Fruit fly (Drosophila melanogaster): ENCODE measurements around the gene slgA.

slgA gene

dm6 chrX:21373659-21374426 is at the start of gene slgA (continued):
- TF ChIP-seq CG2120 (GFP tag; optimal IDR thresholded peaks at IDR 0.05) = peak; percentile 65
- no peak for TF ChIP-seq Jarid2 (GFP tag; optimal IDR thresholded peaks at IDR 0.05)
- TF ChIP-seq CG31441 (GFP tag; IDR thresholded peaks at IDR 0.05) = no peak
- peak; percentile 5 to 29 for TF ChIP-seq chif (GFP tag; optimal IDR thresholded peaks at IDR 0.05)
- TF ChIP-seq Dek (tag; optimal IDR thresholded peaks at IDR 0.05) = no peak
- TF ChIP-seq croc (GFP tag; conservative IDR thresholded peaks at IDR 0.05) = no peak
- no peak for TF ChIP-seq Xrp1 (GFP tag; IDR thresholded peaks at IDR 0.05)
- peak; percentile 55 for TF ChIP-seq inv (GFP tag; IDR thresholded peaks at IDR 0.05; ENCODE audit: partially characterized antibody)
- TF ChIP-seq gsb-n (tag; optimal IDR thresholded peaks at IDR 0.05) = no peak
- peak; percentile 8 for TF ChIP-seq CG13775 (GFP tag; optimal IDR thresholded peaks at IDR 0.05)
- TF ChIP-seq CG15696 (tag; optimal IDR thresholded peaks at IDR 0.05) = no peak
- TF ChIP-seq CG1603 (tag; optimal IDR thresholded peaks at IDR 0.05) = peak; percentile 60
- TF ChIP-seq CG12659 (GFP tag; optimal IDR thresholded peaks at IDR 0.05) = peak; percentile 63
- TF ChIP-seq Dll (GFP tag; IDR thresholded peaks at IDR 0.05; ENCODE audit: partially characterized antibody) = peak; percentile 77
- peak; percentile 32; the same call in 1 of the 2 replicates for TF ChIP-seq sisA (GFP tag; IDR thresholded peaks at IDR 0.05)
- no peak for TF ChIP-seq zen (tag; optimal IDR thresholded peaks at IDR 0.05)
- TF ChIP-seq CG7556 (GFP tag; optimal IDR thresholded peaks at IDR 0.05) = no peak
- no peak for TF ChIP-seq salm (tag; optimal IDR thresholded peaks at IDR 0.05)
- TF ChIP-seq btn (GFP tag; optimal IDR thresholded peaks at IDR 0.05) = no peak
- TF ChIP-seq ttk (GFP tag; IDR thresholded peaks at IDR 0.05) = no peak
- no peak for TF ChIP-seq luna (GFP tag; optimal IDR thresholded peaks at IDR 0.05)
- peak; percentile 17; the same call in 1 of the 2 replicates for TF ChIP-seq CG42726 (GFP tag; IDR thresholded peaks at IDR 0.05; ENCODE audit: partially characterized antibody)
- TF ChIP-seq CG3163 (GFP tag; optimal IDR thresholded peaks at IDR 0.05) = peak; percentile 4
- no peak for TF ChIP-seq aop (GFP tag; IDR thresholded peaks at IDR 0.05)
- no peak for TF ChIP-seq CG8478 (optimal IDR thresholded peaks at IDR 0.05)
- TF ChIP-seq CG12104 (GFP tag; optimal IDR thresholded peaks at IDR 0.05) = peak; percentile 5
- TF ChIP-seq rib (GFP tag; IDR thresholded peaks at IDR 0.05) = 0 out of 2 replicates have a peak, but pooled peaks have one; percentile 15
- TF ChIP-seq Optix (GFP tag; IDR thresholded peaks at IDR 0.05) = no peak
- peak; percentile 9 for TF ChIP-seq CG30020 (tag; optimal IDR thresholded peaks at IDR 0.05)
- TF ChIP-seq B-H2 (GFP tag; optimal IDR thresholded peaks at IDR 0.05) = peak; percentile 53
- no peak for TF ChIP-seq sens-2 (GFP tag; IDR thresholded peaks at IDR 0.05)
- TF ChIP-seq slou (GFP tag; optimal IDR thresholded peaks at IDR 0.05) = no peak
- no peak for TF ChIP-seq CG5953 (GFP tag; IDR thresholded peaks at IDR 0.05)
- TF ChIP-seq CG2678 (tag; optimal IDR thresholded peaks at IDR 0.05) = no peak
- TF ChIP-seq Six4 (GFP tag; optimal IDR thresholded peaks at IDR 0.05) = no peak
- TF ChIP-seq eve (GFP tag; optimal IDR thresholded peaks at IDR 0.05) = peak in 1 of 2 experiments; percentile 54
- no peak for TF ChIP-seq CG30431 (GFP tag; optimal IDR thresholded peaks at IDR 0.05)
- TF ChIP-seq Hmr (GFP tag; optimal IDR thresholded peaks at IDR 0.05) = peak; percentile 46
- TF ChIP-seq MESR4 (GFP tag; optimal IDR thresholded peaks at IDR 0.05) = peak; percentile 32
- no peak for TF ChIP-seq fd3F (GFP tag; optimal IDR thresholded peaks at IDR 0.05)
- TF ChIP-seq mam (GFP tag; optimal IDR thresholded peaks at IDR 0.05) = peak; percentile 69
- no peak for TF ChIP-seq CG2202 (tag; optimal IDR thresholded peaks at IDR 0.05)
- no peak for TF ChIP-seq CG4328 (GFP tag; optimal IDR thresholded peaks at IDR 0.05)
- TF ChIP-seq nmo (GFP tag; optimal IDR thresholded peaks at IDR 0.05) = peak; percentile 43
- peak; percentile 71 for TF ChIP-seq Opbp (GFP tag; IDR thresholded peaks at IDR 0.05; ENCODE audit: partially characterized antibody)
- TF ChIP-seq CG3065 (GFP tag; optimal IDR thresholded peaks at IDR 0.05) = no peak
- no peak for TF ChIP-seq CG14965 (GFP tag; optimal IDR thresholded peaks at IDR 0.05; ENCODE audit: borderline replicate concordance)
- no peak for TF ChIP-seq ftz-f1 (GFP tag; optimal IDR thresholded peaks at IDR 0.05)
- TF ChIP-seq CG10462 (GFP tag; optimal IDR thresholded peaks at IDR 0.05) = no peak

Data from whole organism, embryonic.